Fruit fly (Drosophila melanogaster) Kc167 (cell line): Measurements from ENCODE around the gene CG6951.

ENCODE experiments used
- Myc ChIP-seq: fragments of >200 bp; optimal IDR thresholded peaks from 2 replicates; lab custom pipeline; 2017; ENCODE audit warnings: missing external identifiers
- Sin3A ChIP-seq: fragments of >200 bp; optimal IDR thresholded peaks from 2 replicates; lab custom pipeline; 2018; ENCODE audit warnings: missing external identifiers
- h ChIP-seq: fragments of >200 bp; optimal IDR thresholded peaks from 3 replicates; lab custom pipeline; 2018; ENCODE audit warnings: missing external identifiers
- insv ChIP-seq: fragments of >200 bp; optimal IDR thresholded peaks from 3 replicates; lab custom pipeline; 2018; ENCODE audit warnings: missing external identifiers
- psq ChIP-seq: fragments of >200 bp; optimal IDR thresholded peaks from 2 replicates; lab custom pipeline; 2017; ENCODE audit warnings: missing external identifiers
- ttk ChIP-seq: sonication (Bioruptor generic); optimal IDR thresholded peaks from 2 replicates; lab custom pipeline; 2017; ENCODE audit warnings: missing external identifiers

dm6 chr3L:20193748-20194058, 47.4 kb upstream of the CG6951 start:
- TF ChIP-seq Myc (lab: Kevin White, UChicago) (no peak), psq (lab: Kevin White, UChicago) (no peak), h (lab: Kevin White, UChicago) (no peak), ttk (lab: Kevin White, UChicago) (no peak), insv (no peak), Sin3A (no peak)
